Fruit fly (Drosophila melanogaster) whole organism, embryonic: Measurements from ENCODE around the gene CG10286.

Experiments
- ATbp ChIP-seq: fragments of 200-800 bp; sonication (Bioruptor generic); optimal IDR thresholded peaks from 2 replicates; lab custom pipeline; 2017; ENCODE audit warnings: missing biosample characterization, mild to moderate bottlenecking, missing genetic modification characterization, missing genetic modification reagents
- Asciz ChIP-seq: fragments of 200-800 bp; sonication (Bioruptor generic); optimal IDR thresholded peaks from 2 replicates; lab custom pipeline; 2017; ENCODE audit warnings: missing biosample characterization, mild to moderate bottlenecking, missing genetic modification characterization, missing genetic modification reagents
- Atf6 ChIP-seq: fragments of 200-800 bp; sonication (Bioruptor generic); IDR thresholded peaks from 2 replicates; pipeline ENCODE4 v1.3.6; 2022; ENCODE audit warnings: missing biosample characterization, missing genetic modification characterization
- CG11695 ChIP-seq: fragments of 200-800 bp; sonication (Bioruptor generic); IDR thresholded peaks from 3 replicates; pipeline ENCODE4 v1.3.6; 2022; ENCODE audit warnings: missing biosample characterization, missing genetic modification characterization
- CG12659 ChIP-seq: fragments of 200-800 bp; sonication (Bioruptor generic); optimal IDR thresholded peaks from 3 replicates; lab custom pipeline; 2017; ENCODE audit warnings: mild to moderate bottlenecking, missing biosample characterization, missing genetic modification reagents, missing genetic modification characterization
- CG13296 ChIP-seq: fragments of 200-800 bp; sonication (Bioruptor generic); optimal IDR thresholded peaks from 3 replicates; lab custom pipeline; 2018; ENCODE audit warnings: missing biosample characterization, mild to moderate bottlenecking, missing genetic modification characterization
- CG15269 ChIP-seq: fragments of 200-800 bp; sonication (Bioruptor generic); optimal IDR thresholded peaks from 2 replicates; lab custom pipeline; 2018; ENCODE audit warnings: missing biosample characterization, mild to moderate bottlenecking, missing genetic modification characterization, moderate library complexity
- CG1529 ChIP-seq: fragments of 200-800 bp; sonication (Bioruptor generic); optimal IDR thresholded peaks from 3 replicates; lab custom pipeline; 2018; ENCODE audit warnings: missing biosample characterization, missing genetic modification characterization
- CG16863 ChIP-seq: fragments of 200-800 bp; sonication (Bioruptor generic); optimal IDR thresholded peaks from 3 replicates; lab custom pipeline; 2016; ENCODE audit warnings: missing biosample characterization, missing genetic modification characterization
- CG17568 ChIP-seq: fragments of 200-800 bp; sonication (Bioruptor generic); optimal IDR thresholded peaks from 2 replicates; lab custom pipeline; 2018; ENCODE audit warnings: missing biosample characterization, mild to moderate bottlenecking, missing genetic modification characterization, moderate library complexity
- CG18599 ChIP-seq: fragments of 200-800 bp; sonication (Bioruptor generic); optimal IDR thresholded peaks from 3 replicates; lab custom pipeline; 2017; ENCODE audit warnings: missing biosample characterization, missing genetic modification characterization, mild to moderate bottlenecking, moderate library complexity, missing genetic modification reagents
- CG2116 ChIP-seq: fragments of 200-800 bp; sonication (Bioruptor generic); optimal IDR thresholded peaks from 3 replicates; lab custom pipeline; 2018; ENCODE audit warnings: missing biosample characterization, mild to moderate bottlenecking, missing genetic modification characterization
- CG2199 ChIP-seq: fragments of 200-800 bp; sonication (Bioruptor generic); IDR thresholded peaks from 3 replicates; pipeline ENCODE4 v1.3.6; 2022; ENCODE audit warnings: missing biosample characterization, missing genetic modification characterization
- CG2875 ChIP-seq: fragments of 200-800 bp; sonication (Bioruptor generic); optimal IDR thresholded peaks from 2 replicates; lab custom pipeline; 2017; ENCODE audit warnings: missing biosample characterization, mild to moderate bottlenecking, missing genetic modification characterization, missing genetic modification reagents
- CG31365 ChIP-seq: fragments of 200-800 bp; sonication (Bioruptor generic); optimal IDR thresholded peaks from 2 replicates; lab custom pipeline; 2018; ENCODE audit warnings: missing biosample characterization, mild to moderate bottlenecking, missing genetic modification characterization
- CG33213 ChIP-seq: fragments of 200-800 bp; sonication (Bioruptor generic); optimal IDR thresholded peaks from 3 replicates; lab custom pipeline; 2016; ENCODE audit warnings: missing biosample characterization, missing genetic modification characterization
- CG5245 ChIP-seq: fragments of 200-800 bp; sonication (Bioruptor generic); optimal IDR thresholded peaks from 3 replicates; lab custom pipeline; 2016; ENCODE audit warnings: missing biosample characterization, missing genetic modification characterization
- CG8924 ChIP-seq: fragments of 200-800 bp; optimal IDR thresholded peaks from 3 replicates; lab custom pipeline; 2019; ENCODE audit warnings: missing biosample characterization, mild to moderate bottlenecking, missing genetic modification characterization, moderate library complexity
- CHES-1-like ChIP-seq: fragments of 200-800 bp; sonication (Bioruptor generic); optimal IDR thresholded peaks from 2 replicates; lab custom pipeline; 2016; ENCODE audit warnings: missing biosample characterization, missing genetic modification characterization
- ERR ChIP-seq: fragments of 200-800 bp; sonication (Bioruptor generic); optimal IDR thresholded peaks from 2 replicates; lab custom pipeline; 2016; ENCODE audit warnings: missing biosample characterization, missing genetic modification characterization
- Ets65A ChIP-seq: fragments of 200-800 bp; sonication (Bioruptor generic); peaks from one replicate; lab custom pipeline; 2016; ENCODE audit warnings: missing biosample characterization, missing genetic modification characterization
- H15 ChIP-seq: fragments of 200-800 bp; sonication (Bioruptor generic); IDR thresholded peaks from 3 replicates; pipeline ENCODE4 v1.3.6; 2022; ENCODE audit warnings: missing biosample characterization, missing genetic modification characterization
- Hr78 ChIP-seq, 2 experiments: fragments of 200-800 bp in 1 of 2; fragments of >200 bp in 1 of 2; sonication (Bioruptor generic) in 1 of 2; optimal IDR thresholded peaks; 2 replicates each; lab custom pipeline; 2017 to 2019; ENCODE audit warnings: missing biosample characterization in 2 of 2, missing genetic modification characterization in 2 of 2, mild to moderate bottlenecking in 1 of 2, moderate library complexity in 1 of 2
- Max ChIP-seq: fragments of 200-800 bp; sonication (Bioruptor generic); optimal IDR thresholded peaks from 2 replicates; lab custom pipeline; 2016; ENCODE audit warnings: missing biosample characterization, mild to moderate bottlenecking, missing genetic modification characterization
- Mrtf ChIP-seq: fragments of 200-800 bp; sonication (Bioruptor generic); IDR thresholded peaks from 3 replicates; pipeline ENCODE4 v1.3.6; 2022; ENCODE audit warnings: missing biosample characterization, missing genetic modification characterization
- NfI ChIP-seq: fragments of 200-800 bp; sonication (Bioruptor generic); optimal IDR thresholded peaks from 3 replicates; lab custom pipeline; 2018; ENCODE audit warnings: missing biosample characterization, mild to moderate bottlenecking, missing genetic modification characterization, moderate library complexity
- Pdp1 ChIP-seq, 2 experiments: fragments of 200-800 bp; sonication (Bioruptor generic); optimal IDR thresholded peaks; 3 replicates each; lab custom pipeline; 2016; ENCODE audit warnings: missing biosample characterization in 2 of 2, missing genetic modification characterization in 2 of 2, mild to moderate bottlenecking in 1 of 2, moderate library complexity in 1 of 2
- Ptx1 ChIP-seq: fragments of 200-800 bp; sonication (Bioruptor generic); IDR thresholded peaks from 2 replicates; pipeline ENCODE4 v1.3.6; 2022; ENCODE audit warnings: missing biosample characterization, missing genetic modification characterization
- Sin3A ChIP-seq: fragments of >200 bp; optimal IDR thresholded peaks from 2 replicates; lab custom pipeline; 2018
- Ssrp ChIP-seq: fragments of 200-800 bp; sonication (Bioruptor generic); optimal IDR thresholded peaks from 2 replicates; lab custom pipeline; 2018; ENCODE audit warnings: missing biosample characterization, mild to moderate bottlenecking, missing genetic modification characterization, moderate library complexity
- dati ChIP-seq: fragments of 200-800 bp; sonication (Bioruptor generic); IDR thresholded peaks from 2 replicates; pipeline ENCODE4 v1.3.6; 2022; ENCODE audit warnings: missing biosample characterization, missing genetic modification characterization
- dimm ChIP-seq: fragments of 200-800 bp; sonication (Bioruptor generic); IDR thresholded peaks from 2 replicates; pipeline ENCODE4 v1.3.6; 2022; ENCODE audit warnings: missing biosample characterization, missing genetic modification characterization
- dmrt99B ChIP-seq: fragments of 200-800 bp; sonication (Bioruptor generic); optimal IDR thresholded peaks from 2 replicates; lab custom pipeline; 2018; ENCODE audit warnings: missing biosample characterization, mild to moderate bottlenecking, missing genetic modification characterization, moderate library complexity
- fd102C ChIP-seq: fragments of 200-800 bp; sonication (Bioruptor generic); optimal IDR thresholded peaks from 2 replicates; lab custom pipeline; 2018; ENCODE audit warnings: missing biosample characterization, mild to moderate bottlenecking, missing genetic modification characterization, moderate library complexity
- fd3F ChIP-seq: fragments of 200-800 bp; sonication (Bioruptor generic); optimal IDR thresholded peaks from 2 replicates; lab custom pipeline; 2018; ENCODE audit warnings: missing biosample characterization, mild to moderate bottlenecking, missing genetic modification characterization, moderate library complexity
- ftz-f1 ChIP-seq: fragments of 200-800 bp; sonication (Bioruptor generic); optimal IDR thresholded peaks from 2 replicates; lab custom pipeline; 2016; ENCODE audit warnings: missing biosample characterization, missing genetic modification characterization
- gem ChIP-seq: fragments of 200-800 bp; sonication (Bioruptor generic); optimal IDR thresholded peaks from 2 replicates; lab custom pipeline; 2019; ENCODE audit warnings: missing biosample characterization, mild to moderate bottlenecking, missing genetic modification characterization, moderate library complexity
- gsb-n ChIP-seq: fragments of 200-800 bp; sonication (Bioruptor generic); optimal IDR thresholded peaks from 3 replicates; lab custom pipeline; 2018; ENCODE audit warnings: missing biosample characterization, mild to moderate bottlenecking, missing genetic modification characterization
- ken ChIP-seq: fragments of 200-800 bp; sonication (Bioruptor generic); IDR thresholded peaks from 3 replicates; pipeline ENCODE4 v1.3.6; 2022; ENCODE audit warnings: missing biosample characterization, missing genetic modification characterization
- kni ChIP-seq: fragments of 200-800 bp; sonication (Bioruptor generic); optimal IDR thresholded peaks from 3 replicates; lab custom pipeline; 2017; ENCODE audit warnings: mild to moderate bottlenecking, missing biosample characterization, missing genetic modification reagents, missing genetic modification characterization
- onecut ChIP-seq: fragments of 200-800 bp; sonication (Bioruptor generic); IDR thresholded peaks from 2 replicates; pipeline ENCODE4 v1.3.6; 2022; ENCODE audit warnings: missing biosample characterization, missing genetic modification characterization
- rib ChIP-seq: fragments of 200-800 bp; sonication (Bioruptor generic); IDR thresholded peaks from 2 replicates; pipeline ENCODE4 v1.3.6; 2022; ENCODE audit warnings: missing biosample characterization, missing genetic modification characterization
- scrt ChIP-seq: fragments of 200-800 bp; sonication (Bioruptor generic); optimal IDR thresholded peaks from 2 replicates; lab custom pipeline; 2018; ENCODE audit warnings: missing biosample characterization, mild to moderate bottlenecking, missing genetic modification characterization, moderate library complexity
- sr ChIP-seq: fragments of 200-800 bp; sonication (Bioruptor generic); IDR thresholded peaks from 3 replicates; pipeline ENCODE4 v1.3.6; 2022; ENCODE audit warnings: missing biosample characterization, missing genetic modification characterization
- stc ChIP-seq: fragments of 200-800 bp; sonication (Bioruptor generic); IDR thresholded peaks from 2 replicates; pipeline ENCODE4 v1.3.6; 2022; ENCODE audit warnings: missing biosample characterization, missing genetic modification characterization
- twi ChIP-seq: fragments of 200-800 bp; optimal IDR thresholded peaks from 2 replicates; lab custom pipeline; 2019; ENCODE audit warnings: missing biosample characterization, mild to moderate bottlenecking, missing genetic modification characterization, moderate library complexity
- vvl ChIP-seq: fragments of 200-800 bp; sonication (Bioruptor generic); IDR thresholded peaks from 2 replicates; pipeline ENCODE4 v1.3.6; 2022; ENCODE audit warnings: missing biosample characterization, missing genetic modification characterization

Gene CG10286

DNA sequence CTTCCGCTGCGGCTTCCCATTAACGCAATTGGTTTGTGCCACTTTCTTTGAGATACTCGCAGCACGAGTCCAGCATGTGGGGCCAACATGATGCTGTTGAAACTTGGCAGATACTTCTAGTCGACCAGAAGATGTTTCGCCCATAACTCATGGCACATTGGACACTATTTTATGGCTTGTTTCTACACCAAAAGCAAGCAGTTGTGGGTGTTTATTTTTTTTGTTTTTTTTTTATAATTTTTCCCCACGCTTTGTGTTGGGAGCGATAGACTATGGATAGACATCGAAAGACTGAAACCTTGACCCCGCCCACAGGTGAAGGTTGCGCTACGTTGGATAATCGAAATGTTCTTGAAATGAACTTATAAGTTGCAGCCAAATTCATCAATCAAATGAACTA, 31.0 kb downstream of the CG10286 start:
- no peak for TF ChIP-seq fd3F (GFP tag; lab: Kevin White, UChicago)
- TF ChIP-seq dati (GFP tag; lab: Robert Waterston, UW) = no peak
- TF ChIP-seq ftz-f1 (GFP tag; lab: Kevin White, UChicago) = peak; percentile 13
- no peak for TF ChIP-seq CG33213
- peak; percentile 96 for TF ChIP-seq sr (GFP tag; lab: Robert Waterston, UW)
- peak in 1 of 2 experiments; percentile 38 for TF ChIP-seq Pdp1 (GFP tag; optimal IDR thresholded peaks at IDR 0.05; lab: Kevin White, UChicago)
- peak in 1 of 2 experiments; percentile 60 for TF ChIP-seq Hr78 (GFP tag; optimal IDR thresholded peaks at IDR 0.05; lab: Kevin White, UChicago)
- TF ChIP-seq twi (tag; lab: Kevin White, UChicago) = peak; percentile 73
- TF ChIP-seq ken (GFP tag; lab: Robert Waterston, UW) = no peak
- no peak for TF ChIP-seq CHES-1-like (GFP tag; lab: Kevin White, UChicago)
- TF ChIP-seq CG2199 = 0 out of 3 replicates have a peak, but pooled peaks have one; percentile 1
- no peak for TF ChIP-seq fd102C (GFP tag; lab: Kevin White, UChicago)
- TF ChIP-seq, all 482 proteins: peak for 6

DNA sequence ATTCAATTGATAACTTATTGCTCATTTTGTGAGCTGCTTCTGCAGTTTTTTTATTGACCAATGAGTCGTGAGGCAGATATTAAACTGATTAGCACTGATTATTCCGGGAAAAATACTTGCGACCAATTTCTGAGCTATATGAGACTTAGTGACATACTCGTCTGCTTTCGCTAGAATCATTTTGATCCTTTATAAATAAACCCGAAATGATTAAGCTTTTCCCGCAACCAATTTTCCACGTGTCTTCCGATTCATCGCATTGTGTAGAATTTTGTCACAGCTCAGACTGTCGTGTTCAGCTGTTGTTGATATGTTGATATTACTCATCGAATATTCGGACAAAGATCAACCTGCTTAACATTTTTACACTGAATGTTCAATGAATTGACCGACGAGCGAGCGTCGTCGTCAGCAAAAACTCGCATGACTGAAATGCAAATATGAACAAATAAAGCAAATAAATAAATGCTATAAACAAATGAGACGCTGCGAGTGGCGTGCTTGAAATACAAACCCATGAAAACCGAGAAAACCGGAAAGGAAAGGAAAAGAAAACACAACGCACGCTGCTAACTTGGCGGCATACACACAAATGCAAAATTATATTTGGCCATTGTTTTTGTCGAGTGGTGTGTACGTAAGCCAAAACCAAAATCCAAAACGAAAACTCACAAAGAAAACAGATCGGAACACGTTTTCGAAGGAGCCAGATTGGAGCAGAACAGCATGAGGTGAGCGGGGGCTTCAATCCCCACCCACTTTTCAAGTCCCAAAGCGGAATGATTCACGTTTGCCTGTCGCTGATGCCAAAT, 32.2 kb downstream of the CG10286 start:
- TF ChIP-seq ERR (GFP tag; lab: Kevin White, UChicago) (no peak), CG2116 (GFP tag; lab: Kevin White, UChicago) (no peak), CG1529 (GFP tag; lab: Kevin White, UChicago) (no peak), CG5245 (GFP tag; lab: Kevin White, UChicago) (no peak), CG11695 (GFP tag; lab: Robert Waterston, UW) (no peak), NfI (no peak), Sin3A (lab: Kevin White, UChicago) (no peak), ATbp (peak; percentile 67), Asciz (GFP tag; lab: Kevin White, UChicago) (peak; percentile 70), Pdp1 (GFP tag; optimal IDR thresholded peaks at IDR 0.05; lab: Kevin White, UChicago) (no peak), CG16863 (GFP tag; lab: Kevin White, UChicago) (no peak), Atf6 (GFP tag; lab: Robert Waterston, UW) (0 out of 2 replicates have a peak, but pooled peaks have one; percentile 11), H15 (GFP tag; lab: Robert Waterston, UW) (no peak), dmrt99B (peak; percentile 40), CG31365 (tag; lab: Kevin White, UChicago) (peak; percentile 16), gsb-n (no peak), Ssrp (tag; lab: Kevin White, UChicago) (no peak), stc (peak; percentile 43; the same call in 1 of the 2 replicates), CG2875 (GFP tag; lab: Kevin White, UChicago) (peak; percentile 22), scrt (GFP tag; lab: Kevin White, UChicago) (peak; percentile 17), CG15269 (tag; lab: Kevin White, UChicago) (peak; percentile 26), CG17568 (peak; percentile 27), Mrtf (no peak), Ets65A (GFP tag; lab: Kevin White, UChicago) (no peak), kni (GFP tag; lab: Kevin White, UChicago) (peak; percentile 20), CG8924 (tag; lab: Kevin White, UChicago) (peak; percentile 41), dimm (GFP tag; lab: Robert Waterston, UW) (no peak), onecut (no peak; the same call in 1 of the 2 replicates), gem (tag; lab: Kevin White, UChicago) (peak; percentile 3), CG13296 (GFP tag; lab: Kevin White, UChicago) (peak; percentile 43), CG12659 (GFP tag; lab: Kevin White, UChicago) (no peak), CG18599 (GFP tag; lab: Kevin White, UChicago) (peak; percentile 36), Max (no peak), Ptx1 (GFP tag; lab: Robert Waterston, UW) (no peak), vvl (GFP tag; lab: Robert Waterston, UW) (peak; percentile 46; the same call in 1 of the 2 replicates), rib (no peak)
